In the genomic region with DNA sequence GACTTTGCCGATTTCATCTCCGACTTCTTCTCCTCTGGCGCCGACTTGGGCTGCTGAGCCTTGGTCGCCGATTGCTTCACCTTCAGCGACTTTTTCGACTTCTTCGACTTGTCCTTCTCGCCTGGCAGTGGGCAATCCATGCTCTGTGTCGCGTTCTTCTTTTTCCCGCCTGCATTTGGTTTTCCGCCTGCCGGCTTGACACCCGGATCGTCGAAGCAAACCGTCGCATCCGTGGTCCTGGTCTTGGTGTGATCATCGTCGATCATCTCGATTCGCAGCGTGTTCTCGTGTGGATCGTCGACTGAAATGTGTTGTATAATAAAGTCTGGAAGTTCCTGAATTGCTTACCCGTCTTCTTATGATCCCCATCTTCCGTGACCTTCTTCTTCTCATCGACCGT, we compare ENCODE assay signal across 2 worm cellular contexts.
A peak's percentile ranks its signal among the peaks of the same experiment; 100 is the strongest.
TF ChIP-seq lines count a peak whose summit lies in the region.

No protein-coding gene starts in this region.

TF ChIP-seq in whole organism, L4 larva, 104 proteins besides CTCF, POLR2A, EP300 and RAD21:
- TF ChIP-seq set-16 (GFP tag; IDR thresholded peaks at IDR 0.05; lab: Robert Waterston, UW) (peak; percentile 69), D1046.2 (GFP tag; IDR thresholded peaks at IDR 0.05; lab: Robert Waterston, UW) (no peak), jun-1 (tag; optimal IDR thresholded peaks at IDR 0.05; lab: Kevin White, UChicago) (no peak), ceh-28 (tag; optimal IDR thresholded peaks at IDR 0.05; lab: Kevin White, UChicago) (no peak), aha-1 (tag; lab: Kevin White, UChicago) (no peak)

TF ChIP-seq in whole organism, young adult, 124 proteins besides CTCF, POLR2A, EP300 and RAD21:
- TF ChIP-seq rec-8 (tag; optimal IDR thresholded peaks at IDR 0.05; lab: Kevin White, UChicago) (no peak), zfh-2 (GFP tag; conservative IDR thresholded peaks at IDR 0.05; lab: Robert Waterston, UW) (peak; percentile 73), F22D6.2 (tag; optimal IDR thresholded peaks at IDR 0.05; lab: Kevin White, UChicago) (no peak)
